Worm (Caenorhabditis elegans): ENCODE results near the gene R03E9.2.

Gene R03E9.2

DNA sequence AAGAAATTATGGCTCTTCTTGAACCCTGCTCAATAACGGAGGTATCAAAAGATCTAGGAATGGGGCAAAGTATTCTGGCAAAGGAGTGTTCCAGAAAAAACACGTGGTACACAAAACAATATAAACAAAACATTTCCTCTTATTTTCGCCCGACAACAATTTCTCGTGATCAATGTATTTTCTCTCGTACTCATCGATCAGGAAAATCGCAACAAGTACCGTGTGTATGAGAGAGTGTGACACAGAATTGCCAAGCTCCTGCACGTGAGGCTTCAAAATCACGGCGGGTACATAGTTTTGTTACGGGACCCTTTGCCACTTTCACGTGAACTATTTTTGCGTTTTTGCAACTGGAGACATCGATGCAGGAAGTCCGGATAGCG is 7.9 kb upstream of the R03E9.2 start:
- no peak for TF ChIP-seq unc-62 (GFP tag; optimal IDR thresholded peaks at IDR 0.05)

- TF ChIP-seq unc-62 (GFP tag; optimal IDR thresholded peaks at IDR 0.05): no peak
Measured at ce11 chrX:6740282-6740982, 7.3 kb upstream of the R03E9.2 start.

DNA sequence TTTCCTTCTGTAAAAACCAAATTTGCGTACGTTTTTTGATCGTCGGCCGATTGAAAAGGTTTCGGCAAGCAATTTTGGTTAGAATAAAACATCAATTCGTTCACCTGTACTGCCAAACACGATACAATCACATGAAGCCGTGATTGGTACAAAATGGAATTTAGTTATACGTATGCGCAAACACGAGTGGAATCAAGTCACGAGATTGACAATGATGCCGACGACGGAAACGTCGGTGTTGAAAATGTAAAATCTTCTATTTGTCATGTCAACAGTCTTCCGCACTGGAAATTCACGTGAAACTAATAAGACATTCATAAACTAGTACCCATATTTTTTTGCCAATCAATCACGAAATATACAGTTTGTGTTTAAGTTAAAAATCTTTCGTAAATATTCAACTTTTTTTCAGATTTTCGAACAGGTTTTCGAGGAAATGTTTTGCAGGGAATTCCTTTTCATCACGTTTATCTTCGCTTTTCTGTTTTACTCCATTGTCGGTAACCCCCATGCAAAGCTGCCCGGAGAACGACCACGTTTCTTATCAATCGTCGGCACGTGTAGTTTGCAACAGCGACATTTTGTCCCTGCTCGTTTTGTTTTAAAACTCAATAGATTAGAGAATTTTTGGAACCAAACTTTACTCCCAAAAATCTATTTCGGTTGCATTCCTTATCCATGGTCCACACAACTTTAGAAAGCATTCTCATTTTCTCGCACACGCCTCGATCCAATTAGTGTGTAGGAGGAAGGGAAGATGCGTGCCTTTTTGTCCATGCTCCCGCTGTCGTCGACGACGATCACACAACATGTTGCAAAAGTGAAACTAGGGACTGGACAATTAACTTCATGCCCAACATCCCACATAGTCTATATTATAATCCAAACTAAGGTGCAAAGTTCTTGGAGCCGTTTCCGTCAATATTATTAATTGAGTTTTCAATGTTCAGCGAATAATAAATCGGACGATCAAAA is 6.2 kb upstream of the R03E9.2 start:
- TF ChIP-seq unc-62 (GFP tag; optimal IDR thresholded peaks at IDR 0.05): no peak

ce11 chrX:6738535-6738934 is 5.4 kb upstream of the R03E9.2 start:
- TF ChIP-seq unc-62 (GFP tag; optimal IDR thresholded peaks at IDR 0.05): no peak

DNA sequence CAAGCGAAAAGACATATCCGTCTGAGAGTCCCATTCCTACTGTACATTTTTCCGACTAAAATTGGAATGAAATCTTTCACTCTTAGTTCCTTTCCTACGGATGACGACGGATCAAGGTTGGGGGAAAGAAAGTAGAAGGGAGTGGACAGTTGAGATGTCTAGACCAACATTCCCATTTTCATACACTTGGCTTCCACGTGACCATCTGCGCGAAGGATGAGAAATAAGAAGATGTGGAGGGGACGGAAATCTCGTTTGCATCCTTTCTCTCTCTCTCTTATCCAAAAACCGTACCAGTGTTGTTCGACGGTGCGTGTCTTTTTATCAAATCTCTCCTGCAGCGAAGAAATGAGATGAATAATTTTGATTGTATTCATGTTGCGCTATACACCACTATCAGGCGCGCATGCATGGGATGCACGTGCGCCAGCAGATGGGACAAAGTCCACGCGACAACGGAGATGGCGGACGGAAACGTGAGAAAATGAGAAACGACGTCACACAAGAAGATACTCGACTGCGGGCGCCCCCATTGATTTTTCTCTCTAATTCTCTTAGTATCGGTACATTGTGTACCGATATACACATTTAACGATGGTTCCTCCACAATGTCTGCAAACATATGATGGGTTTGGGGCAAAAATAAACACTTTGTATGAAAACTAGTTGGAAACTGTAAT is 4.4 kb upstream of the R03E9.2 start:
- TF ChIP-seq unc-62 (GFP tag; optimal IDR thresholded peaks at IDR 0.05): peak; percentile 18

ce11 chrX:6736358-6736991 is 3.4 kb upstream of the R03E9.2 start:
- no peak for TF ChIP-seq unc-62 (GFP tag; optimal IDR thresholded peaks at IDR 0.05)

- TF ChIP-seq unc-62 (GFP tag; optimal IDR thresholded peaks at IDR 0.05): no peak
Measured at ce11 chrX:6735494-6735893, 2.4 kb upstream of the R03E9.2 start.

- no peak for TF ChIP-seq unc-62 (GFP tag; optimal IDR thresholded peaks at IDR 0.05)
Measured at ce11 chrX:6729593-6729992, 3.5 kb downstream of the R03E9.2 start, which contains the start of gene K11G12.6. Gene K11G12.6 (minus strand): TSS chrX:6729657.

DNA sequence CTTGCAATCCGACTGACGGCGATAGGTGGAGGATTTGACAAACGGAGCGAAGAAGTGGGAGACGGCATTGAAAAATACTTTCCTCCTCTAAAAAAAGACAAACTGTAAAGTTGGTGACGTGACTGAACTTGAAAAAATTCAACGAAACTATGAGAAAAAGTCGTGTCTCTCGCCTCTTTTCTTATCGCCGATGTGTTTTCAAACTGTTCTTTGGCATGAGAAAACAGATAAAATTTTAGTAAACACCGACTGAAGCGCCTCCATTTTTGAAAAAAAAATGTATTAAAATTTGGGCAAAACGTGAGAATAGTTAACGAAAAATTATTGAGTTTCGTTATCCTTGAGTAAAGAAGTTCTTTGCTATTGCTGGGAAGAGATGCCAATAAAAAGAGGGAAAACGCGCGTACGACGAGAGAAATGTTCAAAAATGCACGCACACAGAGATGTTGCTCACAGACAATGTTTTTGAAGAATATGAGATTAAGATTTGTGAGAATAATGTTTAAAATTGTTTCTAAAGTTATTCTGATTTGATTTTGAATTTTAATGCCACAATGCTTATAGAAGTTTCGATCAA is 4.2 kb downstream of the R03E9.2 start:
- TF ChIP-seq unc-62 (GFP tag; optimal IDR thresholded peaks at IDR 0.05): no peak

DNA sequence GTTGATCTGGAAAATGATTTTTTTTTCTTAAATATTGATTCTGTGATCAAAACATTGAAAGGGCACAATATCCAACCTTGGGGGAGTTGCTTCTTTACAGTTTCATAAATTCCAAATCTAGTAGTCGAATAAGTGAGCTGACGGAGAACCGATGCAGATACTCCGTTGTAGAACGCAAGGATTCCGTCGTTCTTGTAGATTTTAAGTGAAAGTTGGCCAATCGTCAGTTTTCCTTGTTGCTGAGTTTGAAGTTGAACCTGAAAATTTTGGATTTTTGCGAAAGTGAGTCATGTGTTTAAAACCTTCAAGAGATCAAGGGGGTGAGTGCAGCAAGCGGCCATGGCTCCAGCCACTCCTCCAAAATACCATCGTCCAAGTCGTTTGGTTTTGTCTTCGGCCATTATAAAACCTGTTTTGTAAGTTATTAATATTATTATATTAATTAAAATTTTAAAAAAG is 7.8 kb downstream of the R03E9.2 start, which contains the start of gene slc-25A10:
TSS of gene slc-25A10 (minus strand) at position 409 of the 459 bp plus-strand sequence.
- TF ChIP-seq unc-62 (GFP tag; optimal IDR thresholded peaks at IDR 0.05): no peak

- no peak for TF ChIP-seq unc-62 (GFP tag; optimal IDR thresholded peaks at IDR 0.05)
Measured at ce11 chrX:6722966-6723365, 10.1 kb downstream of the R03E9.2 start, which contains the start of gene smf-1. Gene smf-1 (minus strand): TSS chrX:6723066.

- TF ChIP-seq unc-62 (GFP tag; optimal IDR thresholded peaks at IDR 0.05): no peak
Measured at ce11 chrX:6718595-6718994, 14.5 kb downstream of the R03E9.2 start, which contains the start of gene smf-2. Gene smf-2 (minus strand): TSS chrX:6718695.

- no peak for TF ChIP-seq unc-62 (GFP tag; optimal IDR thresholded peaks at IDR 0.05)
Measured at ce11 chrX:6713277-6713676, 19.8 kb downstream of the R03E9.2 start, which contains the start of gene nas-11. Gene nas-11 (plus strand): TSS chrX:6713577.

DNA sequence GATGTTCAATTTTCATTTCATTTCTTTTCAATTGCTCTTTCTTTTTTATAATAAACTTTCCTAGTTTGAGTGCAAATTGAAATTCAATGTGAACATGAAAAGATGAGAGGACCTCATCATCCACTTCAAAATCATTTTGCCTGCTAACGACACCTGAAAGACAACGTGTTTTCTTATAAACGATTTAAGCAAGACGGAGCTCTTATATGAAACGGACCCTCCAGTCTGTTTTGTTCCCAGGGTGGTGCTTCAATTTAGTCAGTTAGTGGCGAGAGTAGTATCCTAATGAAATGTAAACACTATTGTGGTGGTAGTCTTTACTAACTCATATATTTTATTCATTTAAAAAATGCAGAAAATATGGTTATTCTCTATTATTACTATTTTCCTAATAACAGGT is 23.9 kb downstream of the R03E9.2 start, which contains the start of gene acr-3:
TSS of gene acr-3 (plus strand) at position 301 of the 400 bp plus-strand sequence.
- no peak for TF ChIP-seq unc-62 (GFP tag; optimal IDR thresholded peaks at IDR 0.05)

ce11 chrX:6705156-6705555 is 27.9 kb downstream of the R03E9.2 start:
- TF ChIP-seq unc-62 (GFP tag; optimal IDR thresholded peaks at IDR 0.05): no peak

All from whole organism, dauer.